Worm (Caenorhabditis elegans) whole organism, L1 larva: Measurements from ENCODE around the gene F47E1.4.

ENCODE experiments used
- C16A3.4 ChIP-seq: fragments of 150-350 bp; optimal IDR thresholded peaks from 2 replicates; lab custom pipeline; 2014; ENCODE audit warnings: missing biosample characterization, missing genetic modification characterization
- C34B4.2 ChIP-seq: sonication (generic microtip); optimal IDR thresholded peaks from 2 replicates; lab custom pipeline; 2017; ENCODE audit warnings: mild to moderate bottlenecking, missing genetic modification characterization, missing compliant biosample characterization
- Y116A8C.19 ChIP-seq: sonication (generic microtip); optimal IDR thresholded peaks from 2 replicates; lab custom pipeline; 2016; ENCODE audit warnings: missing compliant biosample characterization, missing genetic modification characterization, borderline replicate concordance
- alr-1 ChIP-seq: fragments of 200-800 bp; sonication (Bioruptor generic); optimal IDR thresholded peaks from 2 replicates; lab custom pipeline; 2018; ENCODE audit warnings: borderline replicate concordance, mild to moderate bottlenecking, missing genetic modification characterization, missing compliant biosample characterization
- ceh-88 ChIP-seq: fragments of 200-800 bp; sonication (Bioruptor generic); IDR thresholded peaks from 2 replicates; pipeline ENCODE4 v1.3.6; 2022; ENCODE audit warnings: missing genetic modification characterization, missing compliant biosample characterization
- dsc-1 ChIP-seq: sonication (generic microtip); optimal IDR thresholded peaks from 2 replicates; lab custom pipeline; 2016; ENCODE audit warnings: mild to moderate bottlenecking, missing genetic modification characterization, missing compliant biosample characterization
- efl-1 ChIP-seq, 4 experiments: fragments of 150-350 bp; optimal IDR thresholded peaks in 3 of 4; peaks in 1 of 4; 1 replicate in 1 of 4; 2 replicates in 3 of 4; lab custom pipeline; 2014; ENCODE audit warnings: missing biosample characterization in 2 of 4, missing genetic modification characterization in 2 of 4, missing genetic modification reagents in 2 of 4
- elt-3 ChIP-seq, 6 experiments: fragments of 150-350 bp in 1 of 6; sonication (generic microtip); optimal IDR thresholded peaks; 2 replicates each; lab custom pipeline; 2017 to 2018; ENCODE audit warnings: missing biosample characterization in 6 of 6, missing genetic modification characterization in 6 of 6, inconsistent platforms in 1 of 6
- fkh-10 ChIP-seq: sonication (generic microtip); optimal IDR thresholded peaks from 2 replicates; lab custom pipeline; 2017; ENCODE audit warnings: missing biosample characterization, missing genetic modification reagents, missing genetic modification characterization
- fos-1 ChIP-seq: fragments of 150-350 bp; optimal IDR thresholded peaks from 2 replicates; lab custom pipeline; 2014; ENCODE audit warnings: missing biosample characterization, missing genetic modification characterization
- grh-1 ChIP-seq: fragments of 200-800 bp; sonication (Bioruptor generic); IDR thresholded peaks from 2 replicates; pipeline ENCODE4 v1.3.6; 2022; ENCODE audit warnings: missing genetic modification reagents, missing genetic modification characterization, missing compliant biosample characterization
- hlh-4 ChIP-seq: sonication (generic microtip); optimal IDR thresholded peaks from 2 replicates; lab custom pipeline; 2016; ENCODE audit warnings: mild to moderate bottlenecking, missing genetic modification characterization, missing compliant biosample characterization
- jun-1 ChIP-seq: fragments of 150-350 bp; optimal IDR thresholded peaks from 2 replicates; lab custom pipeline; 2014; ENCODE audit warnings: missing biosample characterization, missing genetic modification reagents, missing genetic modification characterization
- lin-13 ChIP-seq: fragments of 150-350 bp; optimal IDR thresholded peaks from 2 replicates; lab custom pipeline; 2014; ENCODE audit warnings: missing biosample characterization, missing genetic modification reagents, missing genetic modification characterization
- lin-14 ChIP-seq: fragments of 200-800 bp; sonication (Bioruptor generic); optimal IDR thresholded peaks from 2 replicates; lab custom pipeline; 2018; ENCODE audit warnings: mild to moderate bottlenecking, missing genetic modification characterization, moderate library complexity, missing compliant biosample characterization
- lir-3 ChIP-seq: sonication (generic microtip); optimal IDR thresholded peaks from 2 replicates; lab custom pipeline; 2016; ENCODE audit warnings: mild to moderate bottlenecking, missing genetic modification characterization, moderate library complexity, missing compliant biosample characterization; ENCODE audit not compliant: poor library complexity
- mef-2 ChIP-seq: fragments of 150-350 bp; optimal IDR thresholded peaks from 2 replicates; lab custom pipeline; 2014; ENCODE audit warnings: missing biosample characterization, missing genetic modification characterization
- mep-1 ChIP-seq: fragments of 150-350 bp; optimal IDR thresholded peaks from 2 replicates; lab custom pipeline; 2014; ENCODE audit warnings: missing biosample characterization, missing genetic modification characterization
- nhr-20 ChIP-seq: sonication (generic microtip); optimal IDR thresholded peaks from 2 replicates; lab custom pipeline; 2016; ENCODE audit warnings: mild to moderate bottlenecking, missing genetic modification characterization, missing compliant biosample characterization
- nhr-28 ChIP-seq: fragments of 150-350 bp; optimal IDR thresholded peaks from 2 replicates; lab custom pipeline; 2014; ENCODE audit warnings: missing biosample characterization, missing genetic modification characterization
- nhr-85 ChIP-seq: sonication (generic microtip); peaks from one replicate; lab custom pipeline; 2016; ENCODE audit warnings: missing genetic modification characterization, inconsistent platforms, missing compliant biosample characterization
- pax-3 ChIP-seq: fragments of 200-800 bp; sonication (Bioruptor generic); optimal IDR thresholded peaks from 2 replicates; lab custom pipeline; 2018; ENCODE audit warnings: mild to moderate bottlenecking, missing genetic modification characterization, moderate library complexity, missing compliant biosample characterization
- pqm-1 ChIP-seq: sonication (generic microtip); optimal IDR thresholded peaks from 3 replicates; lab custom pipeline; 2017; ENCODE audit warnings: missing biosample characterization, missing genetic modification characterization
- skn-1 ChIP-seq: fragments of 150-350 bp; optimal IDR thresholded peaks from 2 replicates; lab custom pipeline; 2014; ENCODE audit warnings: missing biosample characterization, missing genetic modification characterization
- sptf-1 ChIP-seq: fragments of 150-350 bp; optimal IDR thresholded peaks from 2 replicates; lab custom pipeline; 2014; ENCODE audit warnings: missing biosample characterization, missing genetic modification characterization
- sup-37 ChIP-seq: fragments of 200-800 bp; sonication (Bioruptor generic); optimal IDR thresholded peaks from 2 replicates; lab custom pipeline; 2018; ENCODE audit warnings: mild to moderate bottlenecking, missing genetic modification characterization, missing compliant biosample characterization
- tlp-1 ChIP-seq: fragments of 150-350 bp; optimal IDR thresholded peaks from 2 replicates; lab custom pipeline; 2014; ENCODE audit warnings: missing biosample characterization, missing genetic modification characterization
- unc-30 ChIP-seq: sonication (generic microtip); optimal IDR thresholded peaks from 2 replicates; lab custom pipeline; 2017; ENCODE audit warnings: missing biosample characterization, missing genetic modification characterization
- unc-86 ChIP-seq: sonication (generic microtip); optimal IDR thresholded peaks from 2 replicates; lab custom pipeline; 2016; ENCODE audit warnings: missing genetic modification characterization, missing compliant biosample characterization
- unc-98 ChIP-seq: fragments of 200-800 bp; sonication (Bioruptor generic); IDR thresholded peaks from 2 replicates; pipeline ENCODE4 v1.3.6; 2022; ENCODE audit warnings: missing genetic modification characterization, missing compliant biosample characterization
- vab-15 ChIP-seq: sonication (generic microtip); optimal IDR thresholded peaks from 2 replicates; lab custom pipeline; 2017; ENCODE audit warnings: missing genotype, mild to moderate bottlenecking, missing genetic modification characterization, missing compliant biosample characterization
- xbp-1 ChIP-seq: sonication (generic microtip); optimal IDR thresholded peaks from 2 replicates; lab custom pipeline; 2016; ENCODE audit warnings: missing genetic modification characterization, missing compliant biosample characterization
- zip-4 ChIP-seq: fragments of 200-800 bp; sonication (Bioruptor generic); optimal IDR thresholded peaks from 2 replicates; lab custom pipeline; 2018; ENCODE audit warnings: mild to moderate bottlenecking, missing genetic modification characterization, moderate library complexity, missing compliant biosample characterization

F47E1.4 gene

DNA sequence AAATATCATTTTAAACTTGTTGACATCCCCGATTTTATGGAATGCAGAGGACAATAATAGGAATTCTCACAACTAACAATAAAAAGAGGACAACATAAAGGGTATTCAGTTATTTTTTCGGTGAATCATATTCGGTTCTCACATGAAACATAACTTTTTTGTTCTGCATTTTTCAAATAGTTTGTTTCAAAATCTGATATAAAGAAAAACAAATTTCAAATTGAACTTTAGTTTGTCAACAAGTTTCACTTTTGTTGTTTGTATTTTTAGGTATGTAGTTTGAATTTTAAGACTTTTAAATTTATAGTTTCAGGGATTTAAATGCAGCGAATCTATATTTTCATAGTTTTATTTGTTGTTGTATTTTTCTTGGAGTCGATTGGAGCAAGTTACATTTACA, at the start of gene F47E1.4:
Gene F47E1.4, plus strand, starts transcription at position 301 of the 400 bp plus-strand sequence.
- TF ChIP-seq jun-1 (tag; lab: Kevin White, UChicago) (no peak), mef-2 (tag; lab: Kevin White, UChicago) (no peak), elt-3 (tag; optimal IDR thresholded peaks at IDR 0.05; lab: Kevin White, UChicago) (no peak), sup-37 (no peak), fos-1 (tag; lab: Kevin White, UChicago) (no peak), nhr-28 (no peak), tlp-1 (no peak), C34B4.2 (tag; lab: Kevin White, UChicago) (no peak), xbp-1 (tag; lab: Kevin White, UChicago) (no peak), skn-1 (no peak)

DNA sequence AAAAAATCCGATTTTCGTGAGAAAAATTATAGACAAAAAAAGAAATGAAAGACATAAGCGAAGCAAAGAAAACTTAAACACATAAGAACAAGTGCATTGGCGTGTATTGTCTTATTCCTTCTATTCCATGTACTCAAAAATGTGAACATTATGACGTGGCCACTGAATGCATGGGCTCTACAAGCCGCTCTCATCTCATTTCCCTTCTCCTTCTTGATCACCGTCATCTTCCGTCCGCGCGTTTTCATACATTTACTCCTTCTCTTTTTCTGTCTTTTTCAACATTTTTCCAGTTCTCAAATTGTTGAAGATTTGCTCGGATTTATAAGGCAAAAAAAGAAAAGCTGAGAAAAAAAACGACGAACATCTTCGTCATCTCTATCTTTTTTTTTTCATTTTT, 48.2 kb upstream of the F47E1.4 start:
- TF ChIP-seq lin-14 (peak; percentile 13), sptf-1 (tag; lab: Kevin White, UChicago) (no peak), fkh-10 (GFP tag; lab: Kevin White, UChicago) (peak; percentile 54), pqm-1 (no peak)

DNA sequence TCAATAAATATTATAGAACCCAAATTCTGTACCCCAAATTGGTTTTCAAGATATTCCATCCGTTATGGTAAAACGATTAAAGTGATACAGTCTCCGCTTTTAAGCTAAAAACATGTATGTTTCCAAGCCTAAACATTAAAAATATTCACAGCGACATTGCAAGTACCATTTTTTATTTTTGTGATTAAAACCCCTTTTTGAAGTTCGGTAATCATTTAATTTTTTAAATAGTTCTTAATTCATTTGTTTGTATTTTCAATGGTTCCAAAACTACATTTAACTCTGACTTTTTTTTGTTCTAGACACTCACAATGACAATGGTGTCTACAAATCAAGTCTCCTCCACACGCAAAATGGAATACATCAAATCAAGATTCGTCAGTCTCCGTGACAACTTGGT, 47.2 kb upstream of the F47E1.4 start, which contains the start of gene T25B6.4:
Gene T25B6.4, plus strand, starts transcription at position 301 of the 400 bp plus-strand sequence.
- no peak for TF ChIP-seq Y116A8C.19
- no peak for TF ChIP-seq sptf-1 (tag; lab: Kevin White, UChicago)
- no peak for TF ChIP-seq efl-1 (optimal IDR thresholded peaks at IDR 0.05; lab: Kevin White, UChicago)
- TF ChIP-seq efl-1 (GFP tag; optimal IDR thresholded peaks at IDR 0.05 in 1 of 2; lab: Kevin White, UChicago): no peak
- no peak for TF ChIP-seq unc-30 (tag; lab: Kevin White, UChicago)
- no peak for TF ChIP-seq unc-86 (tag; lab: Kevin White, UChicago)
- no peak for TF ChIP-seq dsc-1 (tag; lab: Kevin White, UChicago)
- no peak for TF ChIP-seq ceh-88 (GFP tag; lab: Robert Waterston, UW)
- TF ChIP-seq grh-1 (GFP tag; lab: Robert Waterston, UW): no peak
- TF ChIP-seq zip-4 (GFP tag; lab: Kevin White, UChicago): no peak
- TF ChIP-seq alr-1 (tag; lab: Kevin White, UChicago): no peak

- TF ChIP-seq mef-2 (tag; lab: Kevin White, UChicago) (no peak), C16A3.4 (tag; lab: Kevin White, UChicago) (no peak), ceh-88 (GFP tag; lab: Robert Waterston, UW) (no peak), nhr-20 (tag; lab: Kevin White, UChicago) (no peak)
Measured at ce11 chrX:9021645-9022044, 41.0 kb upstream of the F47E1.4 start, which contains the start of gene T25B6.5. T25B6.5 (minus strand) TSS chrX:9021745.

DNA sequence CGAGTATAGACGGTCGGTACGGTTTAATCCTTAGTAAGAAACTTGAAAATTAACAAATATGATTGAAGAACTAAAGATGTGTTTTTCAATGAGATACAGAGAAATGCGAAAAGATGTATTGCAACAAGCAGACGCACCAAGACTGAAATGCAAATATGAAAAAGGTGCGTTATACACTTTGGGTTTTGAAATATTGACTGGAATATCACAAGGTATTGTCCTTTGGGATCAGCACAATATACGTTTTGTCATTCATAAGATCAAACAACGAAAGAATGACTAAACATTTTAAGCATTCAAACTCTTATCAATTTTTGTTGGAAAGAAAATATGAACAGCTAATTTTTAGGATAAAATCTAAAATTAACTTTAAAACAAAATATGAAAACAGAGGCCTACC, 39.8 kb upstream of the F47E1.4 start, which contains the start of gene T25B6.6:
Gene T25B6.6, minus strand, starts transcription at position 101 of the 400 bp plus-strand sequence.
- TF ChIP-seq alr-1 (tag; lab: Kevin White, UChicago): no peak
- TF ChIP-seq efl-1 (optimal IDR thresholded peaks at IDR 0.05; lab: Kevin White, UChicago): no peak
- TF ChIP-seq efl-1 (GFP tag; optimal IDR thresholded peaks at IDR 0.05 in 1 of 2; lab: Kevin White, UChicago): no peak
- TF ChIP-seq pax-3 (tag; lab: Kevin White, UChicago): no peak
- TF ChIP-seq unc-98: no peak
- no peak for TF ChIP-seq lir-3 (tag; lab: Kevin White, UChicago)
- TF ChIP-seq pqm-1: no peak
- TF ChIP-seq hlh-4: no peak
- TF ChIP-seq vab-15 (tag; lab: Kevin White, UChicago): no peak
- no peak for TF ChIP-seq lin-13 (GFP tag; lab: Kevin White, UChicago)
- TF ChIP-seq mep-1 (tag; lab: Kevin White, UChicago): no peak
- TF ChIP-seq nhr-85 (tag; lab: Kevin White, UChicago): no peak
